Worm (Caenorhabditis elegans): ENCODE results near the gene T28A11.19.

- no peak for TF ChIP-seq unc-62 (GFP tag; optimal IDR thresholded peaks at IDR 0.05)
- no peak for TF ChIP-seq pqm-1 (tag; optimal IDR thresholded peaks at IDR 0.05)
- TF ChIP-seq unc-86 (tag; optimal IDR thresholded peaks at IDR 0.05) = no peak
- TF ChIP-seq ces-1 (GFP tag; optimal IDR thresholded peaks at IDR 0.05) = no peak
- TF ChIP-seq egl-27 (tag; optimal IDR thresholded peaks at IDR 0.05) = no peak
- no peak for TF ChIP-seq ztf-11 (tag; optimal IDR thresholded peaks at IDR 0.05)
- TF ChIP-seq nhr-76 (tag; optimal IDR thresholded peaks at IDR 0.05) = no peak
- TF ChIP-seq lir-3 (tag; optimal IDR thresholded peaks at IDR 0.05; ENCODE audit: poor library complexity) = no peak
- no peak for TF ChIP-seq nhr-12 (tag; optimal IDR thresholded peaks at IDR 0.05)
- no peak for TF ChIP-seq tbx-2 (tag; optimal IDR thresholded peaks at IDR 0.05)
- no peak for TF ChIP-seq aly-2 (tag; optimal IDR thresholded peaks at IDR 0.05)
- no peak for TF ChIP-seq snpc-4 (tag; optimal IDR thresholded peaks at IDR 0.05)
- no peak for TF ChIP-seq fkh-10 (GFP tag; optimal IDR thresholded peaks at IDR 0.05)
Observed at ce11 chrV:3308169-3308568, 38.9 kb upstream of the T28A11.19 start, which contains the start of gene srbc-3.
